Worm (Caenorhabditis elegans) whole organism, dauer: Measurements from ENCODE around the gene Y105C5B.18.

ENCODE experiments used
- unc-62 ChIP-seq: sonication (generic microtip); optimal IDR thresholded peaks from 2 replicates; lab custom pipeline; 2017; ENCODE audit warnings: missing biosample characterization, missing genetic modification reagents, missing genetic modification characterization

The Y105C5B.18 gene

DNA sequence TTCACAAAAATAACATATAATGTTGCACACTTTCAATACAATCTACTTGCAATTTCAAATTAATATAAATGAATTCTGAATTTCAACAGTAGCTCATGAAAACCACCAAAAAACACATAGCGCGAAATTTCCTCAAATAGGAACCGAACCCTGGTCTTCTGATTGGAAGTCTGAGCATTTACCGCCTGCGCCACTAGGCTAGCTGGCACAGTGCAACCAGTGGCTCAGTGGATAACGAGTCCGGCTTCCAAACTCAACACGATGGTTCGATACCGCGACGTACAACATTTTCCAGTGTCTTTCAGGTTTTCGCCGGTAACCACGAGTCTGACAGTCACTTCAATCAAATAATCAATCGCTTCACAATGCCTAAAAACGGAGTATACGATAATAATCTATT, 10.7 kb upstream of the Y105C5B.18 start:
- TF ChIP-seq unc-62 (GFP tag; lab: Kevin White, UChicago): no peak

DNA sequence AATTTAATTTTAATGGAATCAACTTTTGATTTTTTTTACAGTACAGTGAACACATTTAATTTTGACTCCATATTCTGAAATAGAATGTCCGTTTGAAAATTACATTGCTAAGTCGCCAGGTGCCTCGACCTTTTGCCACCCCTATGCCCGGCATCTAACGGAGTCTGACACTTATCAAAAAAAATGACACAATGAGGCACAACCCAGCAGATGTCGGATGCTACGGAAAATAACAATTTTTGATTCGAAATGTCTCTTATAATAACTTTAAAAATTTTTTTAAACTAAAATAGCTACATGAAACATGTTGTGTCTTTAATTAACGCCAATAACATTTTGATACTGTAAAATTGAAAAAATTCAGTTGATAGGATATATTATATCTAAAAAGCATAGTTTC, 9.1 kb upstream of the Y105C5B.18 start:
- TF ChIP-seq unc-62 (GFP tag; lab: Kevin White, UChicago): no peak

DNA sequence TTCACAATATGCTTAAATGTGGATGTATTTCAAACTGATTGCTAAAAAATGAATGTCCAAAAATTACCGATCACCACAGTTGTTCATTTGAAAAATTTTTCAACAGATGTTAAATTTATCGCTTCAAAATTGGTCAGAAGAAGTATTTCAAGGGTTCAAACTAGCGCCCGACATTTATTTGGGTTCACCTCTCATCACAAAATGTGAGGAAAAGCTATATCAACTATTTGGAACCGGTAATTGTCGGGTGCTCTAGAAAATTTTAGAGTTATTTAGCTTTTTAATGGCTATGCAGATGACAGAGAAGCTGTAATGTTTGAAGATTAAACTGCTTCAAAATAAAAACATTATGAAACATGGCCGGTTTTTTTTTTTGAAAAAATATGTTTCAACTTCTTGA, 3.3 kb upstream of the Y105C5B.18 start:
- TF ChIP-seq unc-62 (GFP tag; lab: Kevin White, UChicago): no peak

DNA sequence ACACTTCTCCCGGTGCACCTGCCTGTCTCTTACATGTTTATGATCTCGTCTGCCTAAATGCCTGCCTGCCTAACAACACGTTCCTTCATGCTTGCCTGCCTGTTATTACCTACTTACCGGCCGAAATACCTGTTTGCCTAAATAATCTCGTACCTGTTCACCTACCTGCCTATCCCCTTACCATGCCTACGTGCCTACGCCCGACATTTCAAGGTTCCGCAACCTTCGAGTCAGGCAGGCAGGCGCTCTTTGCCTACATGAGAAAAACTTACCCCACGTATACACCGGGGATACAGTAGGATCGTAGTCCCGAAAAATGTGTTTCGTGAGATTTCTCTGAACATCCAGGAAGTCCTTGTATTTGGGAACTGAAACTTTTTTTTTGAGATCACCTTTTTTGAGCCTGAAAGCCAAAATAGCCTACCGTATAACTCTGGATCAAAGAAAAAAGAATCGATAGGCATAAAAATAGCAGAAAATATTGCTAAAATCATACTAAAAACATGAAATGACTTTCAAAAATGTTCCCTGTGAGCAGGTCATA, 2.1 kb upstream of the Y105C5B.18 start, which contains the start of gene lgc-19:
lgc-19 (minus strand) TSS at position 494 of the 544 bp plus-strand sequence.
- TF ChIP-seq unc-62 (GFP tag; lab: Kevin White, UChicago): no peak

DNA sequence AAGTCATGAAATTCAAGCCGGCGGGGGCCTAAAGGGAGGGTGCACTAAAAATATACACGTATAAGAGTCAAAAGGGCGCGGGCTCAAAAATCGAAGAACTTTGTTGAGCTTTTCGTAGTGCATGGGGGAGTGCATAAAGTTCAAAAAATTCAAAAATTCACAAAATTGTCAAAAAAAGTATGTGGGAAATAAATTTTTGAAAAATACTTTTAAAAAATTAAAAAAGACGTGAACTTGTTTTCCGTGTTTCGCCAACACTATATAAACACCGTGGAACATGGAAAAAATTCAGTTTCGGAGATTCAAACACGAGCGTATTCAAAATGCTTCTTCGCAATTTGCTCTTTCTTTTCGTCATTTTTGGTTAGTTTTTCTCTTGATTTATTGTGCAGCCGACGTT, 1.6 kb upstream of the Y105C5B.18 start, which contains the start of gene Y105C5B.17:
Y105C5B.17 (plus strand) TSS at position 301 of the 400 bp plus-strand sequence.
- TF ChIP-seq unc-62 (GFP tag; lab: Kevin White, UChicago): no peak

DNA sequence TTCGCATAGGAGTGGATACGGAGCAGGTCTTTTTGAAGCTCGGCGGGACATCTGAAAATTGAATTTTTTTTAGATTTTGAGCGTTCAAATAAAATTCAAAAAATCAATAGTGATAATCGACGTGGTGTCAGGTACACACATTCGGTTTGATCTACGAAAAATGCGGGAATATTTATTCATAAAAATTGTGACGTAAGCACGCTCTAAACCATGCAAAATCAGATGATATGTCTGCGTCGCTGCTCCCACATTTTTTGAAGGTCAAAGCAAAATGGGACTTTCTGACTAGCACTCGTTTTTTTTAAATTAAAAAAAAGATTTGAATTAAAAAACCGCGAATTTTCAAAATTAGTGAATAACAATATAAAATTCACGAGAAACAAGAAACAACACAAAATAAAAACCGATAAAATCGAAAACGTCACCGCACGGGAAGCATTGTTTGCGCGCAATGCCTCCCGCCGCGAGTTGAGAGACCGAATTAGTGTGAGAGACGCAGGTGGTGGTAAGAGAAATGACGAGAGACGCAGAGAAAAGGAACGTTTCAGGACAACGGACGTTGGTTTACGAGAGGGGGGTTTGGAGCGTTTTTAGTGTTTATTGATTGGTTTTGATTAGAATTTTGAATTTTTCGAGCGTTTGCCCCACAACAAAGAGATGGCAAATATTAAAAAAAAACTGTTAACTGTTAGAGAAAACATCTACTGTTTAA, 19.7 kb downstream of the Y105C5B.18 start, which contains the start of gene Y105C5B.19:
Y105C5B.19 (minus strand) TSS at position 51 of the 712 bp plus-strand sequence.
- TF ChIP-seq unc-62 (GFP tag; lab: Kevin White, UChicago): no peak

DNA sequence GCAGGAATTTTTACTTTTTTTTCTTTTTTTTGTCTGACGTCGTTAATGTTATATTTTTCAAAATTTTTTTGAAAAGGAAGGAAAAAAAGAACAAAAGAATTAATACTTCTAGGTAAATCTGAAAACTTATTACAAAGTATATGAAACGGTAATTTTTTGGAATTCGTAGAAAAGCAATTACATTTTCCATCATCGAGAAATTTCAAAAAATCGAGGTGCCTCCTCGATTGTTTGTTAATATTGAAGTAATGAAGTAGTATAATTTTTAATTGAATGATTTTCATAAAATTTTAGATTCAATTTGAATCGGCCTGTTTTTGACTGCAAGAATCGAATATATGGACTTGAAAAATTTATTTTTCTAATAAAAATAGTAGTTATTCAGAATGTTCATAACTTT, 27.0 kb downstream of the Y105C5B.18 start:
- no peak for TF ChIP-seq unc-62 (GFP tag; lab: Kevin White, UChicago)

DNA sequence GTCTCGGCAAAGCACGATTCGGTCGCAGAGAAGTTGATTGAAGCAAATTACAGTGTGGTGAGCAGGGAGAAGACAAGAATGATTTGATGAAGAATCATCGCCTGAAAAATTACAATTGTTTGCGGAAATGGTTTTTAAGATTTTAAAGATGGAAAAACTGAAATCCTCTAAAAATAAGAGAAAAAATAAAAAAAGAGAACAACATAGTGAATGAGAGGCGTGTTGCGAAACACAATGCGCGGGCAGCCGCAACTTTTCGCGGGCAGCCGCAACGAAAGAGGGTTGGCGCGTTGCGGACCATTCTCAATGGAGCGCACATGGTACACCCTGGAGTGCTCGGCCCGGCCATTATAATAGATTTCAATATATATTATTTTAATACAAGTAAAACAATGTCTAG, 30.1 kb downstream of the Y105C5B.18 start, which contains the start of gene Y105C5B.20:
Y105C5B.20 (minus strand) TSS at position 101 of the 400 bp plus-strand sequence.
- no peak for TF ChIP-seq unc-62 (GFP tag; lab: Kevin White, UChicago)

DNA sequence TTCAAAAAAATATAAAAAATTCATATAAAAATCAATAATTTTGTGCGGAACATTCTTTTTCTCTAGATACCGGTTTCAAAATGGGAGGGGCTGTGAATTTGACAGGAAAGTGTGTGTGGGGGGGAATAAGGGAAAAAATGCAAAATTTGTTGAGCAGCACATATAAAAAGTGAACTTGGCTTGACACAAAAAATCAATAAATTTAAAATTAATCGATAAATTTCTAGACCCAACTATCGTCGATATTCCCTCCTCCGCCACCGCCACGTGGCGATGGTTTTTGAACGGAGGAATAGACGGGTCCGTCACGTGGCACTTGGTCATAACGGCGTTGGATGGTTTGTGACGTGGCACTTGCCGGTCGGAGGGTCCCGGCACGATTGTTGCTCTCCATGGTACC, 33.5 kb downstream of the Y105C5B.18 start:
- no peak for TF ChIP-seq unc-62 (GFP tag; lab: Kevin White, UChicago)

DNA sequence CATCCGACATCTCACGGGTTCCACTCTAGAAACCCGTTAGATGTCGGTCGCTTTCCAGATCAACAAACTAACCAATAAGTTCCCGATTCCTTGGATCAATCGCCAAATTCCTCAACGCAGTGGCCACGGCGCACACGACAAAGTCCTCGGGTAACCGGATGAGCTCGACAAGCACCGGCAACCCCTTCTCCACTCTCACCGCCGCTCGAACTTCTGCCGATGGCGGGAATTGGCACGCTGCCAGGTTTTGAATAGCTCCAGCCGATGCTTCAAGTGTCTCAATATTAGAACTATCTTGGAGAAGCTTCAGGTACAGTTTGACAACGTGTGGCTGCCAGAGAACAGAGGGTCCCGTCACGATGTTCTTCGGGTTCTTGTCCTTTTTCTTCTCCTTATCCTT, 35.3 kb downstream of the Y105C5B.18 start:
- TF ChIP-seq unc-62 (GFP tag; lab: Kevin White, UChicago): no peak

DNA sequence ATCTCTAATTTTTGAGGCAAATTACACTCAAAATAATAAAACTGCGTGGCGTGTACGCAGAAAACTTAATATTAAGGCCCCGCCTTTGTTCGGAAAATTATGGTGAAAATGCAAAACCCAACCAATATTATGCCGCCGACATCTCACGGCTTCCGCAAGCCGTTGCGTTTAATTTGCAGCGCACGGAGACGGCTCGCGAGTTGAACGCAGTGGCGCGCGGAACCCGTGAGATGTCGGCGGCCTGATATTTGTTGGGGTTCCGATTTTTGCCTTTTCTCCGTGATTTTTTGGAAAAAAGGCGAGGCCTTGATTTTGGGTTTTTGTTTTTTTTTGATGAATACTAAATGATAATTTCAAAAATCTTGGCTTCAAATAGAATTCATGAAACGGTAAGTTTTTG, 36.7 kb downstream of the Y105C5B.18 start:
- no peak for TF ChIP-seq unc-62 (GFP tag; lab: Kevin White, UChicago)

DNA sequence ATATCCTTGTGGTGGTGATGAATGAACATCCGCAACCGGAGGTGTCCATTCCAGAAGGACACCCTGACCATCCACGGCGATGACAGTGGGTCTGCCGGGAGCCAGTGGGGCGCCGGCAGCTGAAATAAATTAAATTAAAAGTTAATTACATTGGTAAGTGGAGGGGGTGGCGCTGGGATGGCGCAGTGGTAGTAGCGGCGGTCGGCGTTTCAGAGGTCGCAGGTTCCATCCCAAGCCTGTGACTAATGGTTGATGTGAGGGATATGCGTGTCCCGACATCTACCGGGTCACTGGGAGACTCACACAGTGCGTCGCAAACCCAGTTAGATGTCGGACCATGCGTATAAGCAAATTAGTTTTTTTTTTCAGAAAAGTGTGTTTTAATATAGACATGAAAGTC, 41.1 kb downstream of the Y105C5B.18 start:
- TF ChIP-seq unc-62 (GFP tag; lab: Kevin White, UChicago): no peak

DNA sequence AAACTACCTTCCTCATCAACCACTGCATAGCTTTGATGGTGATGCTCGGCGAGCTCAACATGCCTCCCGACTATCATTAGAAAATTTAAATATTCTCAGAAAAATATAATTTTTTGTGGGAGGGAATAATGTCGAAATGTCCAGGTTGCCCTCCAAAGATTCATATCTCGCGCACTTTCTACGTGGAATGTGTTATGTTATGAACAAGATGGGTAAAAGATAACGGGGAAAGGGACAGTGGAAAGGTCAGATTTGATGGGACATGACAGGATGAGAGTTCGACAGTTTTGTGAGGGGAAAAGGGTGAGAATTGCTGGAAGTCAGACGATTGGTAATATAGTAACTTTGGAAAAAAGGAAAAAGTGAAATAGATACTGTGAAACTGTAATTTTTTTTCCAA, 41.9 kb downstream of the Y105C5B.18 start:
- no peak for TF ChIP-seq unc-62 (GFP tag; lab: Kevin White, UChicago)
